Fruit fly (Drosophila melanogaster) whole organism, embryonic: ENCODE data around the gene sesB.

Source experiments
- Ada2b ChIP-seq: fragments of 200-800 bp; sonication (Bioruptor generic); IDR thresholded peaks from 2 replicates; pipeline ENCODE4 v1.3.6; 2022; ENCODE audit warnings: missing biosample characterization, missing genetic modification characterization
- CG11093 ChIP-seq: fragments of 200-800 bp; sonication (Bioruptor generic); IDR thresholded peaks from 3 replicates; pipeline ENCODE4 v1.3.6; 2022; ENCODE audit warnings: missing biosample characterization, missing genetic modification characterization
- CG11398 ChIP-seq: fragments of 200-800 bp; sonication (Bioruptor generic); optimal IDR thresholded peaks from 2 replicates; lab custom pipeline; 2016; ENCODE audit warnings: missing biosample characterization, missing genetic modification characterization
- CG12236 ChIP-seq: fragments of 200-800 bp; sonication (Bioruptor generic); optimal IDR thresholded peaks from 2 replicates; lab custom pipeline; 2016; ENCODE audit warnings: missing biosample characterization, missing genetic modification characterization
- CG12659 ChIP-seq: fragments of 200-800 bp; sonication (Bioruptor generic); optimal IDR thresholded peaks from 3 replicates; lab custom pipeline; 2017; ENCODE audit warnings: mild to moderate bottlenecking, missing biosample characterization, missing genetic modification reagents, missing genetic modification characterization
- CG13287 ChIP-seq: fragments of 200-800 bp; sonication (Bioruptor generic); IDR thresholded peaks from 2 replicates; pipeline ENCODE4 v1.3.6; 2022; ENCODE audit warnings: missing biosample characterization, missing genetic modification characterization; ENCODE audit not compliant: partially characterized antibody
- CG14710 ChIP-seq: fragments of 200-800 bp; sonication (Bioruptor generic); optimal IDR thresholded peaks from 3 replicates; lab custom pipeline; 2019; ENCODE audit warnings: missing biosample characterization, mild to moderate bottlenecking, missing genetic modification characterization, moderate library complexity
- CG15479 ChIP-seq: fragments of 200-800 bp; sonication (Bioruptor generic); optimal IDR thresholded peaks from 3 replicates; lab custom pipeline; 2019; ENCODE audit warnings: missing biosample characterization, mild to moderate bottlenecking, missing genetic modification characterization, moderate library complexity
- CG17186 ChIP-seq: fragments of 200-800 bp; sonication (Bioruptor generic); optimal IDR thresholded peaks from 3 replicates; lab custom pipeline; 2017; ENCODE audit warnings: missing biosample characterization, missing genetic modification reagents, missing genetic modification characterization
- CG17361 ChIP-seq: fragments of 200-800 bp; sonication (Bioruptor generic); IDR thresholded peaks from 3 replicates; pipeline ENCODE4 v1.3.6; 2022; ENCODE audit warnings: missing biosample characterization, missing genetic modification characterization
- CG17829 ChIP-seq: fragments of 200-800 bp; optimal IDR thresholded peaks from 2 replicates; lab custom pipeline; 2019; ENCODE audit warnings: missing biosample characterization, mild to moderate bottlenecking, missing genetic modification characterization, moderate library complexity
- CG18764 ChIP-seq: fragments of 200-800 bp; sonication (Bioruptor generic); optimal IDR thresholded peaks from 3 replicates; lab custom pipeline; 2016; ENCODE audit warnings: missing biosample characterization, missing genetic modification characterization
- CG2678 ChIP-seq: fragments of 200-800 bp; sonication (Bioruptor generic); optimal IDR thresholded peaks from 3 replicates; lab custom pipeline; 2019; ENCODE audit warnings: missing biosample characterization, mild to moderate bottlenecking, missing genetic modification characterization, moderate library complexity
- CG2712 ChIP-seq: fragments of 200-800 bp; optimal IDR thresholded peaks from 3 replicates; lab custom pipeline; 2019; ENCODE audit warnings: missing biosample characterization, mild to moderate bottlenecking, missing genetic modification characterization, moderate library complexity
- CG32767 ChIP-seq: fragments of 200-800 bp; sonication (Bioruptor generic); IDR thresholded peaks from 2 replicates; pipeline ENCODE4 v1.3.6; 2022; ENCODE audit warnings: missing biosample characterization, missing genetic modification characterization
- CG34422 ChIP-seq: fragments of 200-800 bp; sonication (Bioruptor generic); IDR thresholded peaks from 3 replicates; pipeline ENCODE4 v1.3.6; 2022; ENCODE audit warnings: missing biosample characterization, missing genetic modification characterization
- CG3995 ChIP-seq: fragments of 200-800 bp; sonication (Bioruptor generic); optimal IDR thresholded peaks from 3 replicates; lab custom pipeline; 2016; ENCODE audit warnings: missing biosample characterization, missing genetic modification characterization
- CG5245 ChIP-seq: fragments of 200-800 bp; sonication (Bioruptor generic); optimal IDR thresholded peaks from 3 replicates; lab custom pipeline; 2016; ENCODE audit warnings: missing biosample characterization, missing genetic modification characterization
- CG8290 ChIP-seq, 3 experiments: fragments of 200-800 bp; sonication (Bioruptor generic); optimal IDR thresholded peaks; 2 replicates each; lab custom pipeline; 2016 to 2019; ENCODE audit warnings: missing biosample characterization in 3 of 3, missing genetic modification characterization in 3 of 3, mild to moderate bottlenecking in 2 of 3, moderate library complexity in 1 of 3
- CG9727 ChIP-seq: fragments of 200-800 bp; sonication (Bioruptor generic); optimal IDR thresholded peaks from 3 replicates; lab custom pipeline; 2017; ENCODE audit warnings: missing biosample characterization, mild to moderate bottlenecking, missing genetic modification characterization
- E2f1 ChIP-seq: fragments of 200-800 bp; sonication (Bioruptor generic); IDR thresholded peaks from 2 replicates; pipeline ENCODE4 v1.3.6; 2022; ENCODE audit warnings: missing biosample characterization, missing genetic modification characterization
- Elba2 ChIP-seq: fragments of 200-800 bp; sonication (Bioruptor generic); optimal IDR thresholded peaks from 3 replicates; lab custom pipeline; 2016; ENCODE audit warnings: missing biosample characterization, missing genetic modification characterization
- H2.0 ChIP-seq: fragments of 200-800 bp; sonication (Bioruptor generic); IDR thresholded peaks from 2 replicates; pipeline ENCODE4 v1.3.6; 2022; ENCODE audit warnings: missing biosample characterization, missing genetic modification characterization
- HHEX ChIP-seq: fragments of 200-800 bp; sonication (Bioruptor generic); optimal IDR thresholded peaks from 3 replicates; lab custom pipeline; 2017; ENCODE audit warnings: missing biosample characterization, mild to moderate bottlenecking, missing genetic modification characterization, missing genetic modification reagents
- HLH54F ChIP-seq: fragments of 200-800 bp; sonication (Bioruptor generic); optimal IDR thresholded peaks from 3 replicates; lab custom pipeline; 2016; ENCODE audit warnings: missing biosample characterization, missing genetic modification characterization
- MBD-R2 ChIP-seq: fragments of 200-800 bp; sonication (Bioruptor generic); IDR thresholded peaks from 2 replicates; pipeline ENCODE4 v1.3.6; 2022; ENCODE audit warnings: missing biosample characterization, missing genetic modification characterization
- Med ChIP-seq: fragments of 200-800 bp; sonication (Bioruptor generic); peaks from one replicate; lab custom pipeline; 2016; ENCODE audit warnings: missing biosample characterization, missing genetic modification characterization, mild to moderate bottlenecking, inconsistent platforms, moderate library complexity
- Nf-YB ChIP-seq: fragments of 200-800 bp; sonication (Bioruptor generic); optimal IDR thresholded peaks from 3 replicates; lab custom pipeline; 2019; ENCODE audit warnings: missing biosample characterization, mild to moderate bottlenecking, missing genetic modification characterization, moderate library complexity
- Rx ChIP-seq: fragments of 200-800 bp; sonication (Bioruptor generic); IDR thresholded peaks from 2 replicates; pipeline ENCODE4 v1.3.6; 2022; ENCODE audit warnings: missing biosample characterization, missing genetic modification characterization
- Trl ChIP-seq, 3 experiments: fragments of >200 bp in 2 of 3; fragments of 200-800 bp in 1 of 3; sonication (Bioruptor generic) in 1 of 3; optimal IDR thresholded peaks; 2 replicates in 1 of 3; 3 replicates in 2 of 3; lab custom pipeline; 2016 to 2017; ENCODE audit warnings: missing biosample characterization in 1 of 3, missing genetic modification characterization in 1 of 3
- al ChIP-seq: fragments of 200-800 bp; sonication (Bioruptor generic); IDR thresholded peaks from 2 replicates; pipeline ENCODE4 v1.3.6; 2022; ENCODE audit warnings: missing biosample characterization, missing genetic modification characterization
- br ChIP-seq: fragments of >200 bp; optimal IDR thresholded peaks from 2 replicates; lab custom pipeline; 2017
- chif ChIP-seq, 2 experiments: fragments of 200-800 bp; sonication (Bioruptor generic); optimal IDR thresholded peaks; 3 replicates each; lab custom pipeline; 2016; ENCODE audit warnings: missing biosample characterization in 2 of 2, missing genetic modification characterization in 2 of 2
- chinmo ChIP-seq: fragments of 200-800 bp; sonication (Bioruptor generic); IDR thresholded peaks from 4 replicates; pipeline ENCODE4 v1.3.6; 2022; ENCODE audit warnings: missing biosample characterization, missing genetic modification characterization; ENCODE audit not compliant: partially characterized antibody
- crc ChIP-seq: fragments of 200-800 bp; sonication (Bioruptor generic); optimal IDR thresholded peaks from 2 replicates; lab custom pipeline; 2016; ENCODE audit warnings: missing biosample characterization, missing genetic modification characterization
- dati ChIP-seq: fragments of 200-800 bp; sonication (Bioruptor generic); IDR thresholded peaks from 2 replicates; pipeline ENCODE4 v1.3.6; 2022; ENCODE audit warnings: missing biosample characterization, missing genetic modification characterization
- dmrt99B ChIP-seq: fragments of 200-800 bp; sonication (Bioruptor generic); optimal IDR thresholded peaks from 2 replicates; lab custom pipeline; 2018; ENCODE audit warnings: missing biosample characterization, mild to moderate bottlenecking, missing genetic modification characterization, moderate library complexity
- fd3F ChIP-seq: fragments of 200-800 bp; sonication (Bioruptor generic); optimal IDR thresholded peaks from 2 replicates; lab custom pipeline; 2018; ENCODE audit warnings: missing biosample characterization, mild to moderate bottlenecking, missing genetic modification characterization, moderate library complexity
- gem ChIP-seq: fragments of 200-800 bp; sonication (Bioruptor generic); optimal IDR thresholded peaks from 2 replicates; lab custom pipeline; 2019; ENCODE audit warnings: missing biosample characterization, mild to moderate bottlenecking, missing genetic modification characterization, moderate library complexity
- her ChIP-seq: fragments of 200-800 bp; sonication (Bioruptor generic); optimal IDR thresholded peaks from 2 replicates; lab custom pipeline; 2016; ENCODE audit warnings: missing biosample characterization, missing genetic modification characterization
- ind ChIP-seq: fragments of 200-800 bp; sonication (Bioruptor generic); optimal IDR thresholded peaks from 3 replicates; lab custom pipeline; 2016; ENCODE audit warnings: missing biosample characterization, missing genetic modification characterization
- lbe ChIP-seq: fragments of 200-800 bp; sonication (Bioruptor generic); optimal IDR thresholded peaks from 2 replicates; lab custom pipeline; 2016; ENCODE audit warnings: missing biosample characterization, mild to moderate bottlenecking, missing genetic modification characterization
- lilli ChIP-seq: fragments of 200-800 bp; sonication (Bioruptor generic); optimal IDR thresholded peaks from 3 replicates; lab custom pipeline; 2016; ENCODE audit warnings: missing biosample characterization, missing genetic modification characterization
- p53 ChIP-seq: fragments of 200-800 bp; sonication (Bioruptor generic); optimal IDR thresholded peaks from 2 replicates; lab custom pipeline; 2016; ENCODE audit warnings: missing biosample characterization, missing genetic modification characterization
- sd ChIP-seq: fragments of 200-800 bp; sonication (Bioruptor generic); optimal IDR thresholded peaks from 3 replicates; lab custom pipeline; 2018; ENCODE audit warnings: missing biosample characterization, mild to moderate bottlenecking, missing genetic modification characterization, moderate library complexity
- sqz ChIP-seq: fragments of 200-800 bp; sonication (Bioruptor generic); optimal IDR thresholded peaks from 3 replicates; lab custom pipeline; 2018; ENCODE audit warnings: missing biosample characterization, mild to moderate bottlenecking, missing genetic modification characterization
- sr ChIP-seq: fragments of 200-800 bp; sonication (Bioruptor generic); IDR thresholded peaks from 3 replicates; pipeline ENCODE4 v1.3.6; 2022; ENCODE audit warnings: missing biosample characterization, missing genetic modification characterization
- stc ChIP-seq: fragments of 200-800 bp; sonication (Bioruptor generic); IDR thresholded peaks from 2 replicates; pipeline ENCODE4 v1.3.6; 2022; ENCODE audit warnings: missing biosample characterization, missing genetic modification characterization
- twi ChIP-seq: fragments of 200-800 bp; optimal IDR thresholded peaks from 2 replicates; lab custom pipeline; 2019; ENCODE audit warnings: missing biosample characterization, mild to moderate bottlenecking, missing genetic modification characterization, moderate library complexity
- wdn ChIP-seq: fragments of 200-800 bp; sonication (Bioruptor generic); IDR thresholded peaks from 2 replicates; pipeline ENCODE4 v1.3.6; 2022; ENCODE audit warnings: missing biosample characterization, missing genetic modification characterization

The sesB gene

DNA sequence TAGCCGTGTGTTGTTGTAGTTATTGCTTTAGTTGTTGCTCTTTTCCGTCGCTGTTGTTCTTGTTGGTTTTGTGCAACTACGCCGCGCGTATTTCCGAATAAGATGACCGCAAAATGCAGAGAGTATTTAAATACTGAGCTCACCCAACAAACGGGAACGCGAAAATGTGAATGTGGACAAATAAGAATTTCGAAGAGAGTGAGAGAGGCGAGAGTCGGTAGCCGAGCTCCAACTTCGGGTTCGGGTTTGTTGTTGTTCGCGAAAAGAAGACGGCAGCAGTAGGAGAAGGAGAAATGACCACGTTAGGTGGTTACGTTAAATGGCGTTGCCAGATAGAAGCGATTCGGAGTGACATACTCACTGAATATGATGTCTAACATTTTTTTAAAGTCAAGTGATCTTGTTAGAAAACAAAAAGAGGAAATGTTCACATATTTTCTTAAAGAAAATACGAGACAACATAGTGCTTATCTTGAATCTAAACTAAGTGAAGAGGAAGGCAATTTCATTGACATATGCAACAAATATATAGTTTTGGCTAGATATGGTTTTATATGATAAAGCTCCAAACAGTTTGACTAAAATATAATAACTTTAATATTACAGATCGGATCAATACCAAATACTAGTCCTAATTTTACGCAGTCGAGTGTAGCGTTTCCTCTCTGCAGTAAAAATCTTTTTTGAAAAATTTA, 20.1 kb upstream of the sesB start (continued):
- no peak for TF ChIP-seq CG18764
- TF ChIP-seq CG34422: no peak
- no peak for TF ChIP-seq twi (tag; lab: Kevin White, UChicago)
- peak; percentile 13 for TF ChIP-seq CG2712
- TF ChIP-seq wdn (GFP tag; lab: Robert Waterston, UW): no peak
- no peak for TF ChIP-seq CG12236 (GFP tag; lab: Kevin White, UChicago)
- no peak for TF ChIP-seq CG9727 (GFP tag; lab: Kevin White, UChicago)
- no peak for TF ChIP-seq br (lab: Kevin White, UChicago)
- peak; percentile 40 for TF ChIP-seq sd (tag; lab: Kevin White, UChicago)
- TF ChIP-seq stc (GFP tag; lab: Robert Waterston, UW): peak; percentile 9; the same call in 1 of the 2 replicates
- no peak for TF ChIP-seq p53
- TF ChIP-seq CG32767: no peak
- TF ChIP-seq CG13287 (GFP tag; lab: Robert Waterston, UW): 0 out of 2 replicates have a peak, but pooled peaks have one; percentile 10
- TF ChIP-seq CG15479 (GFP tag; lab: Kevin White, UChicago): peak; percentile 19
- TF ChIP-seq HHEX (GFP tag; lab: Kevin White, UChicago): no peak
- no peak for TF ChIP-seq ind (GFP tag; lab: Kevin White, UChicago)
- TF ChIP-seq CG17361: no peak
- TF ChIP-seq crc (GFP tag; lab: Kevin White, UChicago): no peak
- no peak for TF ChIP-seq E2f1 (GFP tag; lab: Robert Waterston, UW)
- no peak for TF ChIP-seq CG17186 (GFP tag; lab: Kevin White, UChicago)
- TF ChIP-seq Rx: no peak
- peak; percentile 3 for TF ChIP-seq CG2678 (tag; lab: Kevin White, UChicago)
- no peak for TF ChIP-seq sr (GFP tag; lab: Robert Waterston, UW)
- TF ChIP-seq Med (GFP tag; lab: Kevin White, UChicago): peak; percentile 73
- TF ChIP-seq Ada2b: no peak
- TF ChIP-seq MBD-R2 (GFP tag; lab: Robert Waterston, UW): peak; percentile 10; the same call in 1 of the 2 replicates
- TF ChIP-seq Nf-YB: no peak
- no peak for TF ChIP-seq CG17829 (tag; lab: Kevin White, UChicago)
- peak; percentile 0 for TF ChIP-seq lbe (GFP tag; lab: Kevin White, UChicago)
- no peak for TF ChIP-seq dati (GFP tag; lab: Robert Waterston, UW)
- TF ChIP-seq gem (tag; lab: Kevin White, UChicago): peak; percentile 8
- no peak for TF ChIP-seq CG11093 (GFP tag; lab: Robert Waterston, UW)
- no peak for TF ChIP-seq H2.0 (GFP tag; lab: Robert Waterston, UW)
- no peak for TF ChIP-seq chif (GFP tag; optimal IDR thresholded peaks at IDR 0.05; lab: Kevin White, UChicago)
- TF ChIP-seq CG11398 (GFP tag; lab: Kevin White, UChicago): no peak
- TF ChIP-seq CG3995 (GFP tag; lab: Kevin White, UChicago): no peak
- TF ChIP-seq CG12659 (GFP tag; lab: Kevin White, UChicago): peak; percentile 0
- no peak for TF ChIP-seq CG5245
- TF ChIP-seq fd3F (GFP tag; lab: Kevin White, UChicago): no peak
- no peak for TF ChIP-seq CG14710 (tag; lab: Kevin White, UChicago)
- no peak for TF ChIP-seq HLH54F (GFP tag; lab: Kevin White, UChicago)
- peak; percentile 71 for TF ChIP-seq Elba2
- TF ChIP-seq sqz (GFP tag; lab: Kevin White, UChicago): no peak
- TF ChIP-seq al (GFP tag; lab: Robert Waterston, UW): no peak
- no peak for TF ChIP-seq lilli (GFP tag; lab: Kevin White, UChicago)
- TF ChIP-seq CG8290 (GFP tag; optimal IDR thresholded peaks at IDR 0.05; lab: Kevin White, UChicago): no peak
- peak in 1 of 2 experiments; percentile 26 for TF ChIP-seq CG8290 (tag; optimal IDR thresholded peaks at IDR 0.05; lab: Kevin White, UChicago)
- TF ChIP-seq chinmo (GFP tag; lab: Robert Waterston, UW): peak; percentile 74; the same call in 2 of the 4 replicates
- TF ChIP-seq dmrt99B (tag; lab: Kevin White, UChicago): no peak
- no peak for TF ChIP-seq her (GFP tag; lab: Kevin White, UChicago)
- peak; percentile 38 to 60 for TF ChIP-seq Trl (optimal IDR thresholded peaks at IDR 0.05; lab: Kevin White, UChicago)
- no peak for TF ChIP-seq Trl (GFP tag; optimal IDR thresholded peaks at IDR 0.05; lab: Kevin White, UChicago)
